Fruit fly (Drosophila melanogaster): ENCODE measurements around the gene Prosbeta3.

Prosbeta3 gene

dm6 chr3R:9053021-9053420, 47.0 kb upstream of the Prosbeta3 start (continued):
- peak; percentile 77 for TF ChIP-seq ERR (GFP tag; optimal IDR thresholded peaks at IDR 0.05)
- no peak for TF ChIP-seq CG3726 (GFP tag; IDR thresholded peaks at IDR 0.05)
- TF ChIP-seq Kr (GFP tag; optimal IDR thresholded peaks at IDR 0.05) = no peak
- no peak for TF ChIP-seq CG17802 (tag; optimal IDR thresholded peaks at IDR 0.05)
- TF ChIP-seq Deaf1 (tag; optimal IDR thresholded peaks at IDR 0.05) = peak; percentile 52
- TF ChIP-seq Doc3 (GFP tag; IDR thresholded peaks at IDR 0.05; ENCODE audit: partially characterized antibody) = no peak
- TF ChIP-seq CG14710 (tag; optimal IDR thresholded peaks at IDR 0.05) = no peak
- TF ChIP-seq CG16863 (GFP tag; optimal IDR thresholded peaks at IDR 0.05) = peak; percentile 55
- TF ChIP-seq CG7987 (GFP tag; optimal IDR thresholded peaks at IDR 0.05) = peak; percentile 64
- no peak for TF ChIP-seq CG15601 (tag; optimal IDR thresholded peaks at IDR 0.05)
- no peak for TF ChIP-seq CG6175 (GFP tag; IDR thresholded peaks at IDR 0.05)
- TF ChIP-seq Sox102F (GFP tag; optimal IDR thresholded peaks at IDR 0.05) = no peak
- TF ChIP-seq tap (tag; optimal IDR thresholded peaks at IDR 0.05) = peak; percentile 44
- TF ChIP-seq fd64A (GFP tag; optimal IDR thresholded peaks at IDR 0.05) = peak; percentile 57
- peak; percentile 43 for TF ChIP-seq oc (tag; optimal IDR thresholded peaks at IDR 0.05)
- TF ChIP-seq CG9797 (GFP tag; optimal IDR thresholded peaks at IDR 0.05) = no peak
- no peak for TF ChIP-seq salm (tag; optimal IDR thresholded peaks at IDR 0.05)
- no peak for TF ChIP-seq zfh1 (GFP tag; IDR thresholded peaks at IDR 0.05)
- no peak for TF ChIP-seq HLH4C (GFP tag; IDR thresholded peaks at IDR 0.05; ENCODE audit: partially characterized antibody)
- no peak for TF ChIP-seq YL-1 (GFP tag; optimal IDR thresholded peaks at IDR 0.05)
- TF ChIP-seq her (GFP tag; optimal IDR thresholded peaks at IDR 0.05) = peak; percentile 85
- TF ChIP-seq MESR4 (GFP tag; optimal IDR thresholded peaks at IDR 0.05) = no peak
- TF ChIP-seq Hmr (GFP tag; optimal IDR thresholded peaks at IDR 0.05) = peak; percentile 75
- TF ChIP-seq NC2α (GFP tag; optimal IDR thresholded peaks at IDR 0.05) = peak; percentile 33
- TF ChIP-seq CG10979 (tag; optimal IDR thresholded peaks at IDR 0.05) = no peak
- no peak for TF ChIP-seq slbo (GFP tag; IDR thresholded peaks at IDR 0.05)
- TF ChIP-seq CG11696 (GFP tag; IDR thresholded peaks at IDR 0.05) = no peak
- TF ChIP-seq sna (GFP tag; IDR thresholded peaks at IDR 0.05; ENCODE audit: partially characterized antibody) = no peak
- no peak for TF ChIP-seq toy (GFP tag; IDR thresholded peaks at IDR 0.05)
- peak; percentile 32 for TF ChIP-seq Myb (GFP tag; optimal IDR thresholded peaks at IDR 0.05)
- TF ChIP-seq B-H1 (GFP tag; IDR thresholded peaks at IDR 0.05) = no peak
- TF ChIP-seq CG10543 (GFP tag; optimal IDR thresholded peaks at IDR 0.05) = peak; percentile 91
- TF ChIP-seq CG6654 (GFP tag; optimal IDR thresholded peaks at IDR 0.05) = no peak
- TF ChIP-seq CG17568 (GFP tag; optimal IDR thresholded peaks at IDR 0.05) = no peak
- peak; percentile 66 for TF ChIP-seq zfh2 (GFP tag; optimal IDR thresholded peaks at IDR 0.05)
- peak; percentile 35 for TF ChIP-seq grau (tag; optimal IDR thresholded peaks at IDR 0.05)
- peak; percentile 86 for TF ChIP-seq abd-A (tag; optimal IDR thresholded peaks at IDR 0.05)
- no peak for TF ChIP-seq CG34422 (GFP tag; IDR thresholded peaks at IDR 0.05)
- TF ChIP-seq gcm2 (GFP tag; optimal IDR thresholded peaks at IDR 0.05) = peak; percentile 70
- peak; percentile 8 for TF ChIP-seq CG11504 (tag; optimal IDR thresholded peaks at IDR 0.05)
- TF ChIP-seq Dfd (GFP tag; optimal IDR thresholded peaks at IDR 0.05) = no peak
- TF ChIP-seq CG18011 (GFP tag; optimal IDR thresholded peaks at IDR 0.05) = peak; percentile 1
- TF ChIP-seq CG7839 (tag; optimal IDR thresholded peaks at IDR 0.05) = peak; percentile 24
- TF ChIP-seq Vsx1 (GFP tag; optimal IDR thresholded peaks at IDR 0.05) = peak; percentile 65
- TF ChIP-seq sd (tag; optimal IDR thresholded peaks at IDR 0.05) = peak; percentile 51
- no peak for TF ChIP-seq Drgx (GFP tag; IDR thresholded peaks at IDR 0.05)
- no peak for TF ChIP-seq CG17612 (GFP tag; IDR thresholded peaks at IDR 0.05)
- no peak for TF ChIP-seq knrl (GFP tag; IDR thresholded peaks at IDR 0.05; ENCODE audit: partially characterized antibody)
- TF ChIP-seq CG10274 (GFP tag; optimal IDR thresholded peaks at IDR 0.05) = no peak
- no peak for TF ChIP-seq Fer2 (tag; optimal IDR thresholded peaks at IDR 0.05)
- no peak for TF ChIP-seq Lim3 (GFP tag; IDR thresholded peaks at IDR 0.05)

All from whole organism, embryonic.